Worm (Caenorhabditis elegans) whole organism, L2 larva: ENCODE data around the gene C09G9.1.

ENCODE experiments used
- C34F6.9 ChIP-seq: fragments of 150-350 bp; optimal IDR thresholded peaks from 2 replicates; lab custom pipeline; 2014; ENCODE audit warnings: missing biosample characterization, missing genetic modification characterization
- F13H6.1 ChIP-seq: sonication (generic microtip); optimal IDR thresholded peaks from 2 replicates; lab custom pipeline; 2016; ENCODE audit warnings: missing genetic modification characterization, missing compliant biosample characterization
- R02D3.7 ChIP-seq: fragments of 150-350 bp; optimal IDR thresholded peaks from 2 replicates; lab custom pipeline; 2014; ENCODE audit warnings: missing biosample characterization, missing genetic modification characterization
- Y55F3AM.14 ChIP-seq: fragments of 200-800 bp; sonication (Bioruptor generic); optimal IDR thresholded peaks from 2 replicates; lab custom pipeline; 2018; ENCODE audit warnings: mild to moderate bottlenecking, missing genetic modification characterization, missing compliant biosample characterization
- ZK546.5 ChIP-seq: sonication (generic microtip); optimal IDR thresholded peaks from 2 replicates; lab custom pipeline; 2017; ENCODE audit warnings: missing biosample characterization, missing genetic modification characterization
- alr-1 ChIP-seq: fragments of 150-350 bp; optimal IDR thresholded peaks from 2 replicates; lab custom pipeline; 2014; ENCODE audit warnings: missing biosample characterization, missing genetic modification characterization
- blmp-1 ChIP-seq: sonication (generic microtip); optimal IDR thresholded peaks from 2 replicates; lab custom pipeline; 2017; ENCODE audit warnings: missing genetic modification characterization, mild to moderate bottlenecking, missing compliant biosample characterization, antibody characterized with exemption, moderate library complexity; ENCODE audit not compliant: insufficient read depth
- ceh-16 ChIP-seq: fragments of 150-350 bp; optimal IDR thresholded peaks from 2 replicates; lab custom pipeline; 2014; ENCODE audit warnings: missing biosample characterization, missing genetic modification characterization
- ceh-82 ChIP-seq: fragments of 150-350 bp; optimal IDR thresholded peaks from 2 replicates; lab custom pipeline; 2014; ENCODE audit warnings: missing biosample characterization, missing genetic modification characterization
- crh-2 ChIP-seq: sonication (generic microtip); optimal IDR thresholded peaks from 2 replicates; lab custom pipeline; 2017; ENCODE audit warnings: missing biosample characterization, missing genetic modification characterization
- dmd-4 ChIP-seq: sonication (generic microtip); optimal IDR thresholded peaks from 2 replicates; lab custom pipeline; 2017; ENCODE audit warnings: missing biosample characterization, missing genetic modification characterization
- elt-3 ChIP-seq: sonication (generic microtip); optimal IDR thresholded peaks from 2 replicates; lab custom pipeline; 2017; ENCODE audit warnings: missing biosample characterization, missing genetic modification characterization
- fos-1 ChIP-seq: fragments of 150-350 bp; optimal IDR thresholded peaks from 2 replicates; lab custom pipeline; 2014; ENCODE audit warnings: missing biosample characterization, missing genetic modification characterization
- gmeb-1 ChIP-seq: fragments of 150-350 bp; optimal IDR thresholded peaks from 2 replicates; lab custom pipeline; 2014; ENCODE audit warnings: missing biosample characterization, missing genetic modification characterization
- lin-11 ChIP-seq: fragments of 150-350 bp; sonication (generic microtip); optimal IDR thresholded peaks from 2 replicates; lab custom pipeline; 2014; ENCODE audit warnings: missing biosample characterization, missing genetic modification characterization, inconsistent platforms, mixed read lengths
- lin-13 ChIP-seq: fragments of 150-350 bp; optimal IDR thresholded peaks from 2 replicates; lab custom pipeline; 2014; ENCODE audit warnings: missing biosample characterization, missing genetic modification reagents, missing genetic modification characterization
- lin-39 ChIP-seq: fragments of 150-350 bp; optimal IDR thresholded peaks from 2 replicates; lab custom pipeline; 2014; ENCODE audit warnings: missing biosample characterization, missing genetic modification reagents, missing genetic modification characterization
- lsy-2 ChIP-seq, 2 experiments: fragments of 150-350 bp in 1 of 2; sonication (generic microtip) in 1 of 2; optimal IDR thresholded peaks; 2 replicates each; lab custom pipeline; 2014 to 2017; ENCODE audit warnings: missing biosample characterization in 2 of 2, missing genetic modification characterization in 2 of 2
- mab-5 ChIP-seq: fragments of 150-350 bp; optimal IDR thresholded peaks from 2 replicates; lab custom pipeline; 2014; ENCODE audit warnings: missing biosample characterization, missing genetic modification characterization
- mbf-1 ChIP-seq: sonication (generic microtip); optimal IDR thresholded peaks from 2 replicates; lab custom pipeline; 2017; ENCODE audit warnings: missing biosample characterization, missing genetic modification characterization
- mdl-1 ChIP-seq, 2 experiments: fragments of 150-350 bp in 1 of 2; sonication (generic microtip) in 1 of 2; optimal IDR thresholded peaks; 2 replicates each; lab custom pipeline; 2017; ENCODE audit warnings: missing biosample characterization in 2 of 2, missing genetic modification characterization in 2 of 2
- nhr-10 ChIP-seq: sonication (generic microtip); optimal IDR thresholded peaks from 2 replicates; lab custom pipeline; 2017; ENCODE audit warnings: missing biosample characterization, missing genetic modification characterization
- nhr-11 ChIP-seq: fragments of 150-350 bp; optimal IDR thresholded peaks from 2 replicates; lab custom pipeline; 2014; ENCODE audit warnings: missing biosample characterization, missing genetic modification characterization
- nhr-12 ChIP-seq: fragments of 150-350 bp; optimal IDR thresholded peaks from 2 replicates; lab custom pipeline; 2014; ENCODE audit warnings: missing biosample characterization, missing genetic modification characterization
- nhr-129 ChIP-seq: fragments of 150-350 bp; optimal IDR thresholded peaks from 2 replicates; lab custom pipeline; 2014; ENCODE audit warnings: missing biosample characterization, missing genetic modification characterization
- nhr-21 ChIP-seq: fragments of 150-350 bp; optimal IDR thresholded peaks from 2 replicates; lab custom pipeline; 2014; ENCODE audit warnings: missing biosample characterization, missing genetic modification characterization
- nhr-23 ChIP-seq: fragments of 150-350 bp; optimal IDR thresholded peaks from 2 replicates; lab custom pipeline; 2014; ENCODE audit warnings: missing biosample characterization, missing genetic modification reagents, missing genetic modification characterization
- nhr-237 ChIP-seq: fragments of 150-350 bp; optimal IDR thresholded peaks from 2 replicates; lab custom pipeline; 2014; ENCODE audit warnings: missing biosample characterization, missing genetic modification characterization
- nhr-25 ChIP-seq: fragments of 150-350 bp; sonication (generic microtip); optimal IDR thresholded peaks from 3 replicates; lab custom pipeline; 2014; ENCODE audit warnings: missing biosample characterization, missing genetic modification characterization
- nhr-77 ChIP-seq: fragments of 150-350 bp; optimal IDR thresholded peaks from 2 replicates; lab custom pipeline; 2014; ENCODE audit warnings: missing biosample characterization, missing genetic modification characterization
- peb-1 ChIP-seq: fragments of 150-350 bp; optimal IDR thresholded peaks from 2 replicates; lab custom pipeline; 2014; ENCODE audit warnings: missing biosample characterization, missing genetic modification characterization
- sem-4 ChIP-seq: fragments of 150-350 bp; optimal IDR thresholded peaks from 2 replicates; lab custom pipeline; 2014; ENCODE audit warnings: missing biosample characterization, missing genetic modification reagents, missing genetic modification characterization
- skn-1 ChIP-seq: sonication (generic microtip); optimal IDR thresholded peaks from 2 replicates; lab custom pipeline; 2017; ENCODE audit warnings: missing biosample characterization, missing genetic modification characterization
- sma-3 ChIP-seq: sonication (generic microtip); optimal IDR thresholded peaks from 2 replicates; lab custom pipeline; 2016; ENCODE audit warnings: missing genetic modification reagents, missing genetic modification characterization, missing compliant biosample characterization
- sma-9 ChIP-seq, 2 experiments: fragments of 150-350 bp in 1 of 2; sonication (generic microtip) in 1 of 2; optimal IDR thresholded peaks; 2 replicates each; lab custom pipeline; 2014 to 2016; ENCODE audit warnings: missing genetic modification characterization in 2 of 2, mild to moderate bottlenecking in 1 of 2, missing biosample characterization in 1 of 2, missing compliant biosample characterization in 1 of 2, missing genetic modification reagents in 1 of 2, moderate library complexity in 1 of 2
- snpc-4 ChIP-seq: fragments of 150-350 bp; optimal IDR thresholded peaks from 2 replicates; lab custom pipeline; 2014; ENCODE audit warnings: missing biosample characterization, missing genetic modification characterization
- unc-39 ChIP-seq: fragments of 150-350 bp; optimal IDR thresholded peaks from 2 replicates; lab custom pipeline; 2014; ENCODE audit warnings: missing biosample characterization, missing genetic modification characterization
- unc-55 ChIP-seq: fragments of 150-350 bp; sonication (generic microtip); optimal IDR thresholded peaks from 3 replicates; lab custom pipeline; 2014; ENCODE audit warnings: missing biosample characterization, missing genetic modification reagents, missing genetic modification characterization
- unc-62 ChIP-seq: fragments of 150-350 bp; optimal IDR thresholded peaks from 2 replicates; lab custom pipeline; 2014; ENCODE audit warnings: missing biosample characterization, missing genetic modification reagents, missing genetic modification characterization
- zag-1 ChIP-seq: fragments of 150-350 bp; optimal IDR thresholded peaks from 2 replicates; lab custom pipeline; 2014; ENCODE audit warnings: missing biosample characterization, missing genetic modification characterization
- ztf-1 ChIP-seq: fragments of 200-800 bp; sonication (Bioruptor generic); conservative IDR thresholded peaks from 2 replicates; pipeline ENCODE4 v1.3.6; 2022; ENCODE audit warnings: missing genetic modification characterization, missing compliant biosample characterization
- ztf-4 ChIP-seq: fragments of 150-350 bp; optimal IDR thresholded peaks from 2 replicates; lab custom pipeline; 2014; ENCODE audit warnings: missing biosample characterization, missing genetic modification characterization

The C09G9.1 gene

ce11 chrIV:8848983-8849382, 16.3 kb downstream of the C09G9.1 start:
- no peak for TF ChIP-seq blmp-1
- TF ChIP-seq, all 48 proteins: peak for 0

- TF ChIP-seq ceh-82 (tag; lab: Kevin White, UChicago), result no peak
- no peak for TF ChIP-seq ztf-4
- no peak for TF ChIP-seq nhr-10 (tag; lab: Kevin White, UChicago)
- no peak for TF ChIP-seq zag-1 (tag; lab: Kevin White, UChicago)
- no peak for TF ChIP-seq sma-9 (GFP tag; optimal IDR thresholded peaks at IDR 0.05; lab: Kevin White, UChicago)
- TF ChIP-seq sma-9 (tag; optimal IDR thresholded peaks at IDR 0.05; lab: Kevin White, UChicago), result no peak
- TF ChIP-seq nhr-25 (tag; lab: Kevin White, UChicago), result no peak
- TF ChIP-seq nhr-237 (tag; lab: Kevin White, UChicago), result no peak
- no peak for TF ChIP-seq nhr-23
- no peak for TF ChIP-seq lin-39
- TF ChIP-seq nhr-129 (tag; lab: Kevin White, UChicago), result no peak
- TF ChIP-seq R02D3.7 (tag; lab: Kevin White, UChicago), result no peak
- no peak for TF ChIP-seq ztf-1
- no peak for TF ChIP-seq unc-55 (GFP tag; lab: Kevin White, UChicago)
These were observed 17.4 kb downstream of the C09G9.1 start, which contains the start of gene col-118 for ce11 chrIV:8847918-8848317. Gene col-118 (plus strand): TSS chrIV:8848218.

- peak; percentile 80 for TF ChIP-seq fos-1 (tag; lab: Kevin White, UChicago)
- no peak for TF ChIP-seq F13H6.1 (tag; lab: Kevin White, UChicago)
- peak; percentile 24 for TF ChIP-seq crh-2 (tag; lab: Kevin White, UChicago)
These were observed 19.4 kb downstream of the C09G9.1 start for ce11 chrIV:8845922-8846321.

ce11 chrIV:8844457-8844856, 20.8 kb downstream of the C09G9.1 start, which contains the start of gene T11B7.2:
Gene T11B7.2 (minus strand): TSS chrIV:8844557.
- TF ChIP-seq nhr-12, result no peak
- no peak for TF ChIP-seq fos-1 (tag; lab: Kevin White, UChicago)

ce11 chrIV:8840161-8840765, 25.0 kb downstream of the C09G9.1 start, which contains the start of the genes T28C6.11 and T11B7.1:
Gene T28C6.11 (minus strand): TSS chrIV:8840261.
Gene T11B7.1 (plus strand): TSS chrIV:8840715.
- TF ChIP-seq snpc-4 (tag; lab: Kevin White, UChicago) (no peak), gmeb-1 (tag; lab: Kevin White, UChicago) (no peak)

- TF ChIP-seq mbf-1 (tag; lab: Kevin White, UChicago) (no peak), nhr-10 (tag; lab: Kevin White, UChicago) (no peak), mdl-1 (tag; optimal IDR thresholded peaks at IDR 0.05; lab: Kevin White, UChicago) (peak in 1 of 2 experiments; percentile 22), sma-3 (GFP tag; lab: Kevin White, UChicago) (peak; percentile 69), unc-62 (no peak), nhr-237 (tag; lab: Kevin White, UChicago) (no peak), ZK546.5 (tag; lab: Kevin White, UChicago) (no peak), C34F6.9 (no peak), peb-1 (tag; lab: Kevin White, UChicago) (no peak), nhr-21 (tag; lab: Kevin White, UChicago) (peak; percentile 65), zag-1 (tag; lab: Kevin White, UChicago) (no peak), sem-4 (no peak), nhr-77 (tag; lab: Kevin White, UChicago) (no peak), dmd-4 (tag; lab: Kevin White, UChicago) (no peak), F13H6.1 (tag; lab: Kevin White, UChicago) (no peak), unc-39 (tag; lab: Kevin White, UChicago) (no peak), unc-55 (GFP tag; lab: Kevin White, UChicago) (no peak), skn-1 (tag; lab: Kevin White, UChicago) (no peak), lsy-2 (tag; optimal IDR thresholded peaks at IDR 0.05; lab: Kevin White, UChicago) (no peak), Y55F3AM.14 (no peak), nhr-12 (no peak), snpc-4 (tag; lab: Kevin White, UChicago) (no peak), elt-3 (tag; lab: Kevin White, UChicago) (no peak), lin-11 (tag; lab: Kevin White, UChicago) (no peak), alr-1 (tag; lab: Kevin White, UChicago) (no peak), nhr-25 (tag; lab: Kevin White, UChicago) (peak; percentile 66), fos-1 (tag; lab: Kevin White, UChicago) (peak; percentile 65), blmp-1 (peak; percentile 63), ceh-82 (tag; lab: Kevin White, UChicago) (no peak), lin-13 (GFP tag; lab: Kevin White, UChicago) (no peak), mab-5 (no peak), ceh-16 (tag; lab: Kevin White, UChicago) (no peak), nhr-11 (tag; lab: Kevin White, UChicago) (no peak)
These were observed 34.7 kb downstream of the C09G9.1 start, which contains the start of gene T28C6.8 for ce11 chrIV:8830591-8830990. Gene T28C6.8 (minus strand): TSS chrIV:8830727.
